Worm (Caenorhabditis elegans): ENCODE results near the gene dpy-26.

The dpy-26 gene

DNA sequence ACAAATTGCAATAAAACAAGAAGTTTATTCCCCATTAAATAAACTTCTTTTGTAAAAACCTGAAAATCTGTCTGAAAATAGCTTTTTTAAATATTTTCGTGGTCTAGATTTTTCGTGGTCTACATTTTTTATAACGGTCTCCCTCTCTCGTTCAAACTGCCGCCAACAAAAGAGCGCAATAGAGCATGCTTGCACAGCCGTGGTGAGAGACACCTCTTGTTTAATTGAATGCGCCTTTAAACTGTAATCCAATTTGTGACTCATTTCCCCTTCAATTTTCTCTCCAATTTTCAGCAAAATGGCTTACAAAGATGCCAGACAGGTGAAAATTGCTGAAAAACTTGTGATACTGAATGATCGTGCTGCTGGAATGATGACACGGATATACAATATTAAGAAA, 47.0 kb downstream of the dpy-26 start, which contains the start of gene gex-3:
gex-3 (plus strand) TSS at position 295 of the 400 bp plus-strand sequence.
- no peak for TF ChIP-seq unc-62 (GFP tag; optimal IDR thresholded peaks at IDR 0.05)

ce11 chrIV:12403440-12403839, 47.7 kb downstream of the dpy-26 start:
- no peak for TF ChIP-seq unc-62 (GFP tag; optimal IDR thresholded peaks at IDR 0.05)

DNA sequence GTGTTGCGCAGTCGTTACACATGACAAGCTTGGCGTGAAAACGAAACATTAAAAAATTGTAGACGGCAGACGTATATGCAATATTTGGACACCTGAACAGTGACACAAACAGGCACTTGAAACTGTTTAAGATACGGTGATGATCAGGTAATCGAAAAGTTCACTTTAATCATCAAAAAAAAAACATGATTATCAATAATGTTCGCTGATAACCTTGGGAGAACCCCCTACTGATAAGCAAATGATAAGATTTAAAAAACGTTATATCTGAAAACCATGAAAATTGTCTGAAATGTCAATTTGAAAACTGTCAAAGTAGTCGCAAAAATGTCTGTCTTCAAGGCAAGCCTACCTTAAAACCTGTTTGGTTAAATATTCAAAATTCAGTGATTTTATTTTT, 51.2 kb downstream of the dpy-26 start:
- TF ChIP-seq unc-62 (GFP tag; optimal IDR thresholded peaks at IDR 0.05) = no peak

DNA sequence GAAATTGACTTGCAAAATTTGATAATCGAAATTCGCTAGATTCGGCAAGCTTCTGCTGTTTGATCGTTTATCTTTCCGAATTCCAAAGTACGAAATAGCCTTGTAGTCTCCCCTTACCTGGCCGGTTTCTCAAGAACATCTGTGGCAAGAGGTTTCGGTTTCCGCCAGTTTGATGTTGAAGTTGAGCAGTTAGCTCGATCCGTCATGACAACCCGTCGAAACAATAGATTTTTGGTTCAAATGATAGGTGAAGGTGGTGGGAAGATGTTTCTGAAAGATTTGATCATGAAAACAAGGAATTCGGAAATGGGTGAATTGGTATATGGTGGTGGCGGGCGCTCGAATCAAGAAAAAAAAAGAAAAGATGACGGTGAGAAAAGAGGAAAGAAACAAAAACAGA, 52.7 kb downstream of the dpy-26 start, which contains the start of gene acs-20:
acs-20 (minus strand) TSS at position 270 of the 400 bp plus-strand sequence.
- no peak for TF ChIP-seq unc-62 (GFP tag; optimal IDR thresholded peaks at IDR 0.05)

ce11 chrIV:12396645-12397258, 54.4 kb downstream of the dpy-26 start:
- no peak for TF ChIP-seq unc-62 (GFP tag; optimal IDR thresholded peaks at IDR 0.05)

All from whole organism, dauer.